Fruit fly (Drosophila melanogaster) S2 (cell line): Measurements from ENCODE around the gene HP4.

ENCODE experiments used
- CG8478 ChIP-seq: fragments of >200 bp; optimal IDR thresholded peaks from 2 replicates; lab custom pipeline; 2018
- CTCF ChIP-seq, 2 experiments: fragments of >200 bp; optimal IDR thresholded peaks; 2 replicates each; lab custom pipeline; 2018

DNA sequence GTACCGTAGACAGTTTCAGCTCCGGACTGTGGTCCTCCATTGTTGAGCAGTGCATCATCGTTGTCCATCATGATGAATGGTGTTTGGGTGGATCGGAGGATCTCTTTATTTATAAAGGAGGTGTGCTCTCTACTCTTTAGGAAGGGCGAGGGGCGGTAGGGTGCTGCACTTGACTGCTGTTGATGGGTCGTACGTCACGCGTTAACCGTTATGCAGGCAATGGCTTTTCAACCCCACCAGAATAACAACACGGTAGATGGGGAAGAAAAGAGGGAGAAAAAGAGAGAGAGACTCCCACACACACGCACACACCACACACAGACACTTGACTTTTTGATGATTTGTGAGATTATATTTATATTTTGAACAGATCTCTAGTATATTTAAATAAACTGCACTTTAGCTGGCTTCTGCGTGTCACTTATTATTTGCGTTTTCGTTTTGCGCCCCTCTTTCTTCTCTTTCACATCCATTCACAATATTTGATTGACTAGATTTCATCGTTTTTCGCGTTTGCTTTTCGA is 40.5 kb downstream of the HP4 start:
- TF ChIP-seq CG8478 (lab: Kevin White, UChicago): no peak
- TF ChIP-seq CTCF (optimal IDR thresholded peaks at IDR 0.05; lab: Kevin White, UChicago): no peak
